Worm (Caenorhabditis elegans) whole organism, early embryonic: ENCODE measurements around the gene rhgf-2.

Experiments
- ceh-13 ChIP-seq: fragments of 200-800 bp; sonication (Bioruptor generic); optimal IDR thresholded peaks from 2 replicates; lab custom pipeline; 2018; ENCODE audit warnings: mild to moderate bottlenecking, missing genetic modification characterization, missing compliant biosample characterization
- ets-7 ChIP-seq: sonication (generic microtip); optimal IDR thresholded peaks from 2 replicates; lab custom pipeline; 2016; ENCODE audit warnings: missing genotype, missing genetic modification characterization, missing compliant biosample characterization
- flt-1 ChIP-seq: fragments of 200-800 bp; sonication (Bioruptor generic); IDR thresholded peaks from 2 replicates; pipeline ENCODE4 v1.3.6; 2022; ENCODE audit warnings: missing genetic modification characterization, missing compliant biosample characterization
- hnd-1 ChIP-seq: sonication (generic microtip); optimal IDR thresholded peaks from 2 replicates; lab custom pipeline; 2016; ENCODE audit warnings: missing genetic modification characterization, missing compliant biosample characterization
- sea-1 ChIP-seq: fragments of 200-800 bp; sonication (Bioruptor generic); conservative IDR thresholded peaks from 2 replicates; pipeline ENCODE4 v1.3.6; 2022; ENCODE audit warnings: missing genetic modification characterization, missing compliant biosample characterization
- tbx-11 ChIP-seq: fragments of 200-800 bp; sonication (Bioruptor generic); IDR thresholded peaks from 2 replicates; pipeline ENCODE4 v1.3.6; 2022; ENCODE audit warnings: missing genetic modification characterization, missing compliant biosample characterization
- tbx-37 ChIP-seq: fragments of 200-800 bp; sonication (Bioruptor generic); conservative IDR thresholded peaks from 2 replicates; pipeline ENCODE4 v1.3.6; 2022; ENCODE audit warnings: missing genetic modification reagents, missing genetic modification characterization, missing compliant biosample characterization

- TF ChIP-seq flt-1, result no peak
- TF ChIP-seq ceh-13 (GFP tag; lab: Kevin White, UChicago), result no peak
- no peak for TF ChIP-seq ets-7 (tag; lab: Kevin White, UChicago)
- no peak for TF ChIP-seq hnd-1 (tag; lab: Kevin White, UChicago)
- no peak for TF ChIP-seq tbx-37 (GFP tag; lab: Robert Waterston, UW)
- TF ChIP-seq sea-1 (GFP tag; lab: Robert Waterston, UW), result no peak
- TF ChIP-seq tbx-11 (GFP tag; lab: Robert Waterston, UW), result no peak
These were observed 59.0 kb downstream of the rhgf-2 start for ce11 chrII:4159570-4159969.
